Worm (Caenorhabditis elegans): ENCODE measurements around the gene F32D8.4.

DNA sequence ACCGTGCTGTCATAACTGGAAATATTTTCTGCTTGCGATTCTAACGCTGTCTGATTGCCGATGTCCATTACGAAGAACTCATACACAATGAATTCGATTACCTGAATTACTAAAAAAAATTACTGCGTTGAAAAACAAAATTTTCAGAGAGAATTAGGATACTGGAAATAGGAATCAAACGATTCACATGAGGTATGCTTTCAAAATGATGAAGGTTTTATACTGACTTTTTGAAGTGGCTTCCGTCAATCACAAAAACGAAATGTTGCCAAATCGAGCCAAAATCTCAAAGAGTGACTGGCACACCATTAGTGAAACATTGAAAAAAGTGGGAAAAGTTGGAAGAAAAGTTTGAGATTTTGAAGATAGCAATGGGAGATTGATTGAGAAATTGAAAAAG is 15.7 kb upstream of the F32D8.4 start, which contains the start of gene zzz-1:
- no peak for TF ChIP-seq gmeb-2 (tag; optimal IDR thresholded peaks at IDR 0.05)
- no peak for TF ChIP-seq K09A11.1 (tag; optimal IDR thresholded peaks at IDR 0.05; ENCODE audit: insufficient read depth)
- TF ChIP-seq pha-4 (tag; optimal IDR thresholded peaks at IDR 0.05) = no peak
- no peak for TF ChIP-seq fkh-10 (GFP tag; optimal IDR thresholded peaks at IDR 0.05)
- TF ChIP-seq nhr-11 (tag; optimal IDR thresholded peaks at IDR 0.05) = no peak
- TF ChIP-seq pqm-1 (tag; optimal IDR thresholded peaks at IDR 0.05) = no peak
- TF ChIP-seq che-1 (tag; optimal IDR thresholded peaks at IDR 0.05) = no peak
- no peak for TF ChIP-seq rnt-1 (tag; optimal IDR thresholded peaks at IDR 0.05)
- TF ChIP-seq dve-1 (tag; optimal IDR thresholded peaks at IDR 0.05) = no peak
- TF ChIP-seq tbx-7 (tag; optimal IDR thresholded peaks at IDR 0.05) = no peak
- TF ChIP-seq ama-1 (optimal IDR thresholded peaks at IDR 0.05) = no peak
- TF ChIP-seq ztf-16 (tag; optimal IDR thresholded peaks at IDR 0.05) = no peak
